Fruit fly (Drosophila melanogaster) whole organism, wandering third instar larva: ENCODE data around the gene CG43673.

Experiments used
- Abd-B ChIP-seq: fragments of >200 bp; optimal IDR thresholded peaks from 2 replicates; lab custom pipeline; 2017; ENCODE audit warnings: missing biosample characterization, missing genetic modification characterization
- CG9705 ChIP-seq: fragments of 200-800 bp; sonication (Bioruptor generic); optimal IDR thresholded peaks from 2 replicates; lab custom pipeline; 2018; ENCODE audit warnings: missing biosample characterization, mild to moderate bottlenecking, missing genetic modification characterization
- Hnf4 ChIP-seq: fragments of 200-800 bp; sonication (Bioruptor generic); optimal IDR thresholded peaks from 2 replicates; lab custom pipeline; 2016; ENCODE audit warnings: missing biosample characterization, mild to moderate bottlenecking, missing genetic modification characterization
- Jra ChIP-seq: sonication (Bioruptor generic); optimal IDR thresholded peaks from 2 replicates; lab custom pipeline; 2016; ENCODE audit warnings: missing biosample characterization, missing genetic modification characterization
- Myc ChIP-seq: fragments of >200 bp; optimal IDR thresholded peaks from 2 replicates; lab custom pipeline; 2017
- N ChIP-seq: fragments of >200 bp; optimal IDR thresholded peaks from 2 replicates; lab custom pipeline; 2018; ENCODE audit warnings: missing biosample characterization, missing external identifiers, missing genetic modification characterization
- Sp1 ChIP-seq: fragments of 200-800 bp; sonication (Bioruptor generic); optimal IDR thresholded peaks from 3 replicates; lab custom pipeline; 2019; ENCODE audit warnings: missing biosample characterization, mild to moderate bottlenecking, missing genetic modification characterization, moderate library complexity
- dl ChIP-seq, 2 experiments: fragments of 175-275, 200-275 bp in 1 of 2; fragments of 200-275 bp in 1 of 2; sonication (Bioruptor generic); optimal IDR thresholded peaks; lab custom pipeline; 2018; ENCODE audit warnings: mild to moderate bottlenecking in 2 of 2, missing biosample characterization in 2 of 2, missing genetic modification characterization in 2 of 2, moderate library complexity in 2 of 2; ENCODE audit not compliant: partially characterized antibody in 2 of 2, insufficient read depth in 1 of 2
- pan ChIP-seq: fragments of >200 bp; optimal IDR thresholded peaks from 2 replicates; lab custom pipeline; 2017
- usp ChIP-seq: fragments of >200 bp; optimal IDR thresholded peaks from 2 replicates; lab custom pipeline; 2017; ENCODE audit warnings: missing biosample characterization, missing genetic modification characterization

dm6 chrX:15778846-15779245 lies at the start of gene CG43673:
- no peak for TF ChIP-seq N (GFP tag; lab: Kevin White, UChicago)
- no peak for TF ChIP-seq dl (GFP tag; optimal IDR thresholded peaks at IDR 0.05; lab: Kevin White, UChicago; ENCODE audit: insufficient read depth in 1 of 2, partially characterized antibody in 2 of 2)
- no peak for TF ChIP-seq usp
- no peak for TF ChIP-seq Hnf4
- TF ChIP-seq Myc (lab: Kevin White, UChicago) = no peak
- TF ChIP-seq Sp1 = no peak
- TF ChIP-seq pan (lab: Kevin White, UChicago) = no peak
- TF ChIP-seq CG9705 (GFP tag; lab: Kevin White, UChicago) = no peak
- no peak for TF ChIP-seq Jra (GFP tag; lab: Kevin White, UChicago)
- no peak for TF ChIP-seq Abd-B (GFP tag; lab: Kevin White, UChicago)
